Fruit fly (Drosophila melanogaster): ENCODE data around the gene Pus10.

Pus10 gene

DNA sequence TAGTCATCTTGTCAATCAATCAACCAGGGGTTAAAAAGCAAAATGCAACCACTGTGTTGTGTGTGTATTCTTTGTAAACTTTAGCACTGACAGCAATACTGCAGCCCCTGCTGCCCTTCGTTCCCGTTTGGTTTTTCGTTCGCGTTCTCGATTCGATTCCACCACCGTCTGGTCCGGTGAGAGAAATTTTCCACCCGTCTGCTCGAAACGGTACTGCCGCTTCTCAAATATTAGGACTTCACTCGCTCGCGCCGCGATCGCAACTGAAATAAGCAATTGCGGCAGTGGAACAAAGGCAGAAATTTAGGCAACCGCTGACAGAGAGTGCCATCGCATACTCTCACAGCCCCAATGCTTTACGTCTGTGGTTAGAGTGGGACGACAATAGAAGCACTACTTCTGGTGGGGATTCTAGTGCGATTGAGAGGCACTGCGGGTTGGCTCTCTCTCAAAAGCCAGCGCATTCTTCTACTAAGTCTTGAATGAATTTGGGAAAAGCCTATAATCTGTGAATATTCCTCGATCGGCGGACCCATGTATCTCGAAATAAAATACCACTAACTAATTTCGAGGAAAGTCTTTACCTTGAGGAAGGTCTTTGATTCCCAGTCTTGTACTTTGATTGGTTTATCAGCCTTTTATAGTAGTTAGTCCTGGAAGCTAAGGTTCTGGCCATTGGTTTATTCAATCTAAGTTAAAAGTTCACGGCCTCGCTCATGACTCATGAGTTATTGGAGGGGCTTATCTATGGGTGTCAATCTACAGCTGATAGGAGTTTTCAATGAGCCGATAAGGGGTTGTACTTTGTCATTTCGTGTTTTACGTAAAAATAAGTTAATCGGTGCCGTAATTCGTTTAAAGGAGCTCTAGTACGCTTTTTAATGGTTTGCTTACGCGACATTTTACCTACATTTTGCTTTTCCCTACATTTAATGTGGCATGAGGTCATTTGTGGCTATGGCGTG lies 25.8 kb downstream of the Pus10 start (continued):
- TF ChIP-seq Met (GFP tag; optimal IDR thresholded peaks at IDR 0.05) (peak; percentile 47), Sox14 (GFP tag; optimal IDR thresholded peaks at IDR 0.05) (peak; percentile 96), ss (GFP tag; optimal IDR thresholded peaks at IDR 0.05) (peak; percentile 19 to 50), CG15336 (GFP tag; IDR thresholded peaks at IDR 0.05) (peak; percentile 47; the same call in 1 of the 2 replicates), CG4318 (GFP tag; optimal IDR thresholded peaks at IDR 0.05) (no peak), CG7368 (GFP tag; optimal IDR thresholded peaks at IDR 0.05) (no peak), Ets21C (GFP tag; optimal IDR thresholded peaks at IDR 0.05) (no peak), CG3032 (tag; optimal IDR thresholded peaks at IDR 0.05) (no peak), CG16779 (tag; optimal IDR thresholded peaks at IDR 0.05) (peak; percentile 80), vri (GFP tag; optimal IDR thresholded peaks at IDR 0.05) (peak; percentile 75), Smox (GFP tag; optimal IDR thresholded peaks at IDR 0.05) (no peak), lz (GFP tag; optimal IDR thresholded peaks at IDR 0.05) (peak; percentile 25), CG6854 (GFP tag; optimal IDR thresholded peaks at IDR 0.05) (peak; percentile 91), CG34406 (GFP tag; optimal IDR thresholded peaks at IDR 0.05) (no peak), salr (GFP tag; optimal IDR thresholded peaks at IDR 0.05) (peak in 1 of 2 experiments; percentile 10), acj6 (GFP tag; optimal IDR thresholded peaks at IDR 0.05) (no peak), CG9139 (GFP tag; optimal IDR thresholded peaks at IDR 0.05) (peak; percentile 63), CG8119 (GFP tag; IDR thresholded peaks at IDR 0.05) (peak; percentile 66), CG6276 (GFP tag; optimal IDR thresholded peaks at IDR 0.05) (peak; percentile 65), net (GFP tag; optimal IDR thresholded peaks at IDR 0.05) (peak; percentile 85), Lpt (GFP tag; optimal IDR thresholded peaks at IDR 0.05) (peak; percentile 21), OdsH (GFP tag; optimal IDR thresholded peaks at IDR 0.05) (no peak), CG10669 (GFP tag; optimal IDR thresholded peaks at IDR 0.05) (no peak)

DNA sequence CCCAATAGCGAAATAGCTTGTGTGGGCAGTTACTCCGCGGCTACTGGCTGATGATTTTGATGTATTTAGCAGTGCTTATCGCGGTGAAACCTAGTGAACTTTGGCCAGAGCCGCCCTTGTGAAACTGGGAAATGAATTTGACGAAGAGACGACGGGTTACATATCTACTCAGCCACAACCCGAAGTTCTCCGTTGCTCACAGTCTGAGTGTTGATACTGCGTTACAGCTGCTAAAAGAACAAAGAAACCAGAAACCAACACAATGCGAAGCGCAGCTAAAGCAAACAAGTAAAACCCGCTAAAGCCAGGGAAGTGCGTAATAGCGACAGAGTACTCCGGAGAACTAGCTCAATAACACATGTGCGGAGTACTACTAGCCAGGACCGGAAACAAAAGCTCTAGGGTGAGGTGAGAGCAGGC lies 26.8 kb downstream of the Pus10 start:
- peak in 1 of 2 experiments; percentile 62 for TF ChIP-seq ss (GFP tag; optimal IDR thresholded peaks at IDR 0.05)
- TF ChIP-seq CG8119 (GFP tag; IDR thresholded peaks at IDR 0.05) = 0 out of 3 replicates have a peak, but pooled peaks have one; percentile 14
- peak; percentile 16 for TF ChIP-seq svp (GFP tag)
- peak; percentile 35 for TF ChIP-seq CG6808 (GFP tag; optimal IDR thresholded peaks at IDR 0.05)
- TF ChIP-seq eg (GFP tag; IDR thresholded peaks at IDR 0.05) = peak; percentile 18; the same call in 1 of the 3 replicates
- TF ChIP-seq spab (GFP tag; optimal IDR thresholded peaks at IDR 0.05) = peak; percentile 5
- TF ChIP-seq Hr38 (GFP tag; optimal IDR thresholded peaks at IDR 0.05) = no peak
- TF ChIP-seq CG6163 (GFP tag; IDR thresholded peaks at IDR 0.05) = no peak
- no peak for TF ChIP-seq salr (GFP tag; optimal IDR thresholded peaks at IDR 0.05)
- TF ChIP-seq CG6792 (GFP tag; optimal IDR thresholded peaks at IDR 0.05) = no peak
- no peak for TF ChIP-seq dac (GFP tag; optimal IDR thresholded peaks at IDR 0.05)
- TF ChIP-seq Eip78C (GFP tag) = peak; percentile 76
- no peak for TF ChIP-seq Eip75B (GFP tag; optimal IDR thresholded peaks at IDR 0.05)
- no peak for TF ChIP-seq pdm3 (GFP tag; optimal IDR thresholded peaks at IDR 0.05)
- no peak for TF ChIP-seq CG11762 (GFP tag; optimal IDR thresholded peaks at IDR 0.05; ENCODE audit: insufficient read depth)
- TF ChIP-seq Sox14 (GFP tag; optimal IDR thresholded peaks at IDR 0.05) = peak; percentile 85
- TF ChIP-seq fkh (GFP tag; optimal IDR thresholded peaks at IDR 0.05) = peak; percentile 72
- TF ChIP-seq CG1621 (tag; optimal IDR thresholded peaks at IDR 0.05) = peak; percentile 89
- no peak for TF ChIP-seq Met (GFP tag; optimal IDR thresholded peaks at IDR 0.05)
- peak; percentile 37 for TF ChIP-seq CG9139 (GFP tag; optimal IDR thresholded peaks at IDR 0.05)
- TF ChIP-seq CG11902 (GFP tag; optimal IDR thresholded peaks at IDR 0.05) = no peak

All from whole organism, prepupa.